Fruit fly (Drosophila melanogaster) whole organism, adult: Measurements from ENCODE around the gene CG6418.

Experiments used
- CG1620 ChIP-seq: fragments of 200-800 bp; sonication (Bioruptor generic); optimal IDR thresholded peaks from 2 replicates; lab custom pipeline; 2016; ENCODE audit warnings: missing biosample characterization, missing genetic modification characterization
- Clk ChIP-seq: fragments of 200-800 bp; sonication (Bioruptor generic); optimal IDR thresholded peaks from 2 replicates; lab custom pipeline; 2017; ENCODE audit warnings: missing biosample characterization, missing genetic modification characterization
- Mnt ChIP-seq: fragments of 200-800 bp; sonication (Bioruptor generic); optimal IDR thresholded peaks from 2 replicates; lab custom pipeline; 2016; ENCODE audit warnings: missing biosample characterization, mild to moderate bottlenecking, missing genetic modification characterization
- cic ChIP-seq: fragments of 200-800 bp; sonication (Bioruptor generic); optimal IDR thresholded peaks from 2 replicates; lab custom pipeline; 2017; ENCODE audit warnings: missing biosample characterization, mild to moderate bottlenecking, missing genetic modification characterization, moderate library complexity
- toe ChIP-seq: fragments of 200-800 bp; sonication (Bioruptor generic); optimal IDR thresholded peaks from 2 replicates; lab custom pipeline; 2016; ENCODE audit warnings: missing biosample characterization, missing genetic modification characterization

DNA sequence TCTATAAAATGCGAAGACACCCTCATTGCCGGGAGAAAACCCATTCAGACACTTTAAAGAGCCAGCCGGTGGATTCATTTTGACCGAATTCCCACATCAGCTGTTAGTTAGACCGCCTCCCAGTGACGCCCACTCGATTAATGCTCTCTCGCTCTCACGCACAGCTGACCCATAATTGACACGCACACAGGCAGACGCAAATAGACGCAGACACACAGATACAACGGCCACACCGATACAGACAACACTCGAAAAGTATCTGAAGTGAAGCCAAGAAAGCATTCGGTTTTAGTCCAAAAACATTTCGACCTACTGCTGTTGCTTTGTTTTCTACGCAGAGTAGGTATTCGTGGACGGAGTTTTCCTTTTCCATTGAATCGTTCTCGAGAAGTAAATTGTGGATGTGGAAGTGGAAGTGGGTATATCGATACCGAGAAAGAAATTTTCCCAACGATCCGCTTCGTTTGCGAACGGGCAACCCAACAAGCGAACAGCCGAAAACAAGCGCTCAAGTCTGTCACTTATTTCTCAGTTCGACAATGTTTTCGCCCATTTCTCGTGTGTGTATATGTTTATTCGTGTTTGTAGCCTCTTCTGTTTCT is 18.7 kb downstream of the CG6418 start:
- no peak for TF ChIP-seq cic (GFP tag; lab: Kevin White, UChicago)
- TF ChIP-seq Mnt (GFP tag; lab: Kevin White, UChicago), result no peak
- no peak for TF ChIP-seq Clk
- TF ChIP-seq toe (GFP tag; lab: Kevin White, UChicago), result no peak
- TF ChIP-seq CG1620 (GFP tag; lab: Kevin White, UChicago), result no peak
